Worm (Caenorhabditis elegans): ENCODE data around the gene unc-22.

Gene unc-22

DNA sequence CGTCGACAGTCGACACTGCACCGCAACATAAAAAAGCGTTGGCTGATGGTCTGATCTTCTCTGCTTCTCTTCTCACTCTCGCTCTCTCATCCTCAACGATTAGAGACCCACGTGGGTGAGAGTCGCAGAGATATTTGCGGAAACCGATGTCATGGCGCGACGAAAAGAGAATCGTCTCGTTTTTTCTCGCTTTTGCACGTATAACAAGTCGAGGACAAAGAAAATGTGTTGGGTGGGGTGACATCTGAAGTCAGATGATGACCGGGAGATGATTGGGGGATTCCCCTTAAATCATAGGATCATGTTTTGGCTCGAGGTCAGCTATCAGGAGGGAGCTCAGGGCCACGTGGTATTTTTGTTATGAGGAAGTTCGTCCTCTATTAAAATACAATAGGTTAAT is 54.4 kb downstream of the unc-22 start (continued):
- TF ChIP-seq madf-9 (GFP tag; conservative IDR thresholded peaks at IDR 0.05) (peak; percentile 45; the same call in 1 of the 2 replicates), snpc-1.2 (GFP tag; IDR thresholded peaks at IDR 0.05) (no peak), vab-7 (GFP tag; IDR thresholded peaks at IDR 0.05) (no peak), T20F7.1 (GFP tag; optimal IDR thresholded peaks at IDR 0.05) (peak; percentile 76), daf-19 (GFP tag; conservative IDR thresholded peaks at IDR 0.05) (no peak), zip-11 (GFP tag; IDR thresholded peaks at IDR 0.05) (no peak), daf-8 (GFP tag; IDR thresholded peaks at IDR 0.05) (no peak), cey-2 (tag; optimal IDR thresholded peaks at IDR 0.05; ENCODE audit: borderline replicate concordance, insufficient read depth) (peak; percentile 90), Y5F2A.4 (GFP tag; optimal IDR thresholded peaks at IDR 0.05) (no peak), jun-1 (tag; optimal IDR thresholded peaks at IDR 0.05) (no peak), unc-62 (GFP tag; optimal IDR thresholded peaks at IDR 0.05 in 1 of 2) (peak in 1 of 2 experiments; percentile 100), unc-62 (tag; optimal IDR thresholded peaks at IDR 0.05) (no peak), mdt-29 (GFP tag; IDR thresholded peaks at IDR 0.05) (peak; percentile 98), dmd-8 (GFP tag; IDR thresholded peaks at IDR 0.05) (no peak), mdl-1 (tag; optimal IDR thresholded peaks at IDR 0.05) (peak; percentile 100), nhr-11 (tag; optimal IDR thresholded peaks at IDR 0.05) (peak; percentile 78), egl-43 (GFP tag; IDR thresholded peaks at IDR 0.05) (no peak), attf-4 (tag; optimal IDR thresholded peaks at IDR 0.05) (no peak), nhr-111 (GFP tag; optimal IDR thresholded peaks at IDR 0.05) (no peak), ceh-32 (tag; optimal IDR thresholded peaks at IDR 0.05; ENCODE audit: poor library complexity) (no peak), Y75B8A.6 (GFP tag; IDR thresholded peaks at IDR 0.05) (no peak), rbr-2 (tag; optimal IDR thresholded peaks at IDR 0.05) (peak; percentile 59), aly-2 (tag; optimal IDR thresholded peaks at IDR 0.05) (no peak), sdz-12 (GFP tag; optimal IDR thresholded peaks at IDR 0.05) (no peak), F10B5.3 (tag; optimal IDR thresholded peaks at IDR 0.05) (no peak), ama-1 (optimal IDR thresholded peaks at IDR 0.05) (no peak), lir-3 (tag; optimal IDR thresholded peaks at IDR 0.05) (no peak), mep-1 (tag; optimal IDR thresholded peaks at IDR 0.05) (peak; percentile 90), D1046.2 (GFP tag; IDR thresholded peaks at IDR 0.05) (peak; percentile 14; the same call in 1 of the 2 replicates), Y48G9A.11 (GFP tag; IDR thresholded peaks at IDR 0.05) (no peak), unc-130 (GFP tag; optimal IDR thresholded peaks at IDR 0.05) (no peak), zip-2 (tag; optimal IDR thresholded peaks at IDR 0.05) (no peak), lin-39 (tag; optimal IDR thresholded peaks at IDR 0.05) (no peak), arid-1 (GFP tag; conservative IDR thresholded peaks at IDR 0.05) (0 out of 2 replicates have a peak, but pooled peaks have one; percentile 24), hmg-1.1 (GFP tag; IDR thresholded peaks at IDR 0.05) (peak; percentile 49; the same call in 1 of the 2 replicates), nhr-10 (tag; optimal IDR thresholded peaks at IDR 0.05) (peak; percentile 69), set-16 (GFP tag; IDR thresholded peaks at IDR 0.05) (peak; percentile 80), daf-12 (tag; optimal IDR thresholded peaks at IDR 0.05) (no peak), mes-2 (tag; optimal IDR thresholded peaks at IDR 0.05; ENCODE audit: poor library complexity, severe bottlenecking) (peak; percentile 62), zag-1 (tag; optimal IDR thresholded peaks at IDR 0.05) (no peak), spr-1 (tag; optimal IDR thresholded peaks at IDR 0.05) (no peak), aha-1 (tag) (peak; percentile 100), zfp-2 (tag; optimal IDR thresholded peaks at IDR 0.05) (peak; percentile 14), lim-7 (GFP tag; IDR thresholded peaks at IDR 0.05) (no peak), lin-15B (tag; optimal IDR thresholded peaks at IDR 0.05) (no peak), skn-1 (tag; optimal IDR thresholded peaks at IDR 0.05) (no peak), pha-4 (GFP tag; IDR thresholded peaks at IDR 0.05) (peak; percentile 74), pha-4 (tag; optimal IDR thresholded peaks at IDR 0.05) (no peak), lsy-2 (tag; optimal IDR thresholded peaks at IDR 0.05) (peak in 1 of 2 experiments; percentile 74), nhr-237 (tag; optimal IDR thresholded peaks at IDR 0.05) (peak; percentile 27), nhr-102 (tag; optimal IDR thresholded peaks at IDR 0.05) (peak; percentile 80), Y105C5A.15 (GFP tag; IDR thresholded peaks at IDR 0.05) (no peak), F49E8.2 (tag; optimal IDR thresholded peaks at IDR 0.05; ENCODE audit: borderline replicate concordance) (no peak)
